Fruit fly (Drosophila melanogaster): ENCODE data around the gene Pif1.

DNA sequence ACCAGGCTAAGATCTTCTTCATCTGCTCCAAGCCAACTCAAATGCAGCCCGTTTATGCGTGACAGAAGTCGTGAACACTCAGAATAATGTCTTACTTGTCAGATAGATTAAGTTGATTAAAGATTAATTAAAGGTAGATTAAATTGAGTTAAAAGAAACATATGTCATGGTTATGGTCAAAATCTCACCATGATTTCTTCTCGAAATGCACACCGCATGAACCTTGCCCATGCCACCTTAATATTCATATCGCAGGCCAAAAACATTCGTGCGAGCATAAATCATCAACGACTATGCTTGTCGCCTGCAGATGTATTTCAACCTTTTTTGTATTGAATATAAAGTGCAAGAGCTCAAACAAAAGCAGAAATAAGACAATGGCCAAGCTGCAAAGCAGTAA is 32.7 kb downstream of the Pif1 start:
- TF ChIP-seq pan (optimal IDR thresholded peaks at IDR 0.05) (no peak), sage (GFP tag; optimal IDR thresholded peaks at IDR 0.05) (peak; percentile 8), Myc (optimal IDR thresholded peaks at IDR 0.05) (no peak), HLH106 (tag; optimal IDR thresholded peaks at IDR 0.05) (peak; percentile 87), sv (GFP tag; optimal IDR thresholded peaks at IDR 0.05) (no peak), woc (GFP tag; optimal IDR thresholded peaks at IDR 0.05) (peak; percentile 60), jim (GFP tag; optimal IDR thresholded peaks at IDR 0.05) (no peak), Hnf4 (GFP tag; optimal IDR thresholded peaks at IDR 0.05) (peak; percentile 89), Hr83 (GFP tag; optimal IDR thresholded peaks at IDR 0.05; ENCODE audit: poor library complexity, severe bottlenecking) (no peak), OdsH (GFP tag; optimal IDR thresholded peaks at IDR 0.05) (peak; percentile 93), dl (GFP tag; optimal IDR thresholded peaks at IDR 0.05; ENCODE audit: insufficient read depth in 1 of 2, partially characterized antibody in 2 of 2) (no peak), psq (GFP tag; optimal IDR thresholded peaks at IDR 0.05) (peak; percentile 79), h (GFP tag; optimal IDR thresholded peaks at IDR 0.05) (peak; percentile 85), brk (GFP tag; optimal IDR thresholded peaks at IDR 0.05) (peak; percentile 75)
